Worm (Caenorhabditis elegans) whole organism, L4 larva: ENCODE data around the gene ZK550.6.

ENCODE experiments used
- R02D3.7 ChIP-seq: fragments of 150-350 bp; sonication (generic microtip); optimal IDR thresholded peaks from 3 replicates; lab custom pipeline; 2014; ENCODE audit warnings: missing biosample characterization, missing genetic modification characterization
- ceh-28 ChIP-seq: fragments of 150-350 bp; optimal IDR thresholded peaks from 2 replicates; lab custom pipeline; 2014; ENCODE audit warnings: missing biosample characterization, missing genetic modification reagents, missing genetic modification characterization
- lin-38 ChIP-seq: fragments of 200-800 bp; sonication (Bioruptor generic); IDR thresholded peaks from 2 replicates; pipeline ENCODE4 v1.3.6; 2022; ENCODE audit warnings: missing genetic modification reagents, missing genetic modification characterization, missing compliant biosample characterization
- nhr-25 ChIP-seq: sonication (generic microtip); optimal IDR thresholded peaks from 2 replicates; lab custom pipeline; 2017; ENCODE audit warnings: missing genetic modification characterization, mild to moderate bottlenecking, missing compliant biosample characterization, antibody characterized with exemption, moderate library complexity, borderline replicate concordance; ENCODE audit not compliant: insufficient read depth
- saeg-2 ChIP-seq: fragments of 200-800 bp; sonication (Bioruptor generic); IDR thresholded peaks from 2 replicates; pipeline ENCODE4 v1.3.6; 2022; ENCODE audit warnings: missing genetic modification reagents, missing genetic modification characterization, missing compliant biosample characterization
- set-16 ChIP-seq: fragments of 200-800 bp; sonication (Bioruptor generic); IDR thresholded peaks from 2 replicates; pipeline ENCODE4 v1.3.6; 2022; ENCODE audit warnings: missing genetic modification reagents, missing genetic modification characterization, missing compliant biosample characterization
- tra-1 ChIP-seq: fragments of 200-800 bp; sonication (Bioruptor generic); IDR thresholded peaks from 2 replicates; pipeline ENCODE4 v1.3.6; 2022; ENCODE audit warnings: missing genetic modification reagents, missing genetic modification characterization, missing compliant biosample characterization
- unc-39 ChIP-seq: sonication (generic microtip); optimal IDR thresholded peaks from 2 replicates; lab custom pipeline; 2017; ENCODE audit warnings: missing biosample characterization, missing genetic modification characterization

DNA sequence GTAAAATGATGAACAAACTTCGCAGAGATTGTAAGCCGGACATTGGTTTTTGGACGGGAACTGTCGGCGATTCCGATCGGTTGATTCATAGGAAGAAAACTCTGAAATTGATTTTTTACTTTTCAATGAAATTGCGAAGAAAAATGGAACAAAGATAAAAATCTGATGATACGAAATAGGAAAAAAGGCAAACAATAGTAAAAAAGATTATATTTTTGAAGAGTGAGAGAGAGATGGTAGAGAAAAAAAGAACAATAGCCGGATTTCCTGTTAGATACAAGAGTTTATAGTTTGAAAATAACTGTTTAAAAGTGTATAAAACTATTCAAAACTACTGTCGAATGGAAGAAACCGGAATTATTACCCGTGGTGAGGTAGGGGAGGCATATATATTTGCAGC lies 21.8 kb upstream of the ZK550.6 start, which contains the start of gene nra-1:
- TF ChIP-seq tra-1 (GFP tag; lab: Robert Waterston, UW), result no peak
- no peak for TF ChIP-seq nhr-25
- TF ChIP-seq ceh-28, result no peak
- TF ChIP-seq saeg-2 (GFP tag; lab: Robert Waterston, UW), result no peak
- TF ChIP-seq R02D3.7 (tag; lab: Kevin White, UChicago), result no peak
- TF ChIP-seq unc-39 (tag; lab: Kevin White, UChicago), result no peak
- no peak for TF ChIP-seq lin-38 (GFP tag; lab: Robert Waterston, UW)
- TF ChIP-seq set-16, result no peak
